Fruit fly (Drosophila melanogaster) whole organism: ENCODE measurements around the gene Hsp60B.

Experiments
- Dll ChIP-seq: fragments of >200 bp; optimal IDR thresholded peaks from 2 replicates; lab custom pipeline; 2017
- EcR ChIP-seq, 2 experiments: fragments of >200 bp; optimal IDR thresholded peaks; 2 replicates each; lab custom pipeline; 2017; ENCODE audit warnings: missing biosample characterization in 2 of 2, missing genetic modification characterization in 2 of 2, missing genetic modification reagents in 2 of 2
- pan ChIP-seq: fragments of >200 bp; optimal IDR thresholded peaks from 2 replicates; lab custom pipeline; 2017
- psq ChIP-seq: fragments of >200 bp; optimal IDR thresholded peaks from 2 replicates; lab custom pipeline; 2017
- usp ChIP-seq: fragments of >200 bp; optimal IDR thresholded peaks from 2 replicates; lab custom pipeline; 2017; ENCODE audit warnings: missing biosample characterization, missing genetic modification characterization, mixed read lengths

DNA sequence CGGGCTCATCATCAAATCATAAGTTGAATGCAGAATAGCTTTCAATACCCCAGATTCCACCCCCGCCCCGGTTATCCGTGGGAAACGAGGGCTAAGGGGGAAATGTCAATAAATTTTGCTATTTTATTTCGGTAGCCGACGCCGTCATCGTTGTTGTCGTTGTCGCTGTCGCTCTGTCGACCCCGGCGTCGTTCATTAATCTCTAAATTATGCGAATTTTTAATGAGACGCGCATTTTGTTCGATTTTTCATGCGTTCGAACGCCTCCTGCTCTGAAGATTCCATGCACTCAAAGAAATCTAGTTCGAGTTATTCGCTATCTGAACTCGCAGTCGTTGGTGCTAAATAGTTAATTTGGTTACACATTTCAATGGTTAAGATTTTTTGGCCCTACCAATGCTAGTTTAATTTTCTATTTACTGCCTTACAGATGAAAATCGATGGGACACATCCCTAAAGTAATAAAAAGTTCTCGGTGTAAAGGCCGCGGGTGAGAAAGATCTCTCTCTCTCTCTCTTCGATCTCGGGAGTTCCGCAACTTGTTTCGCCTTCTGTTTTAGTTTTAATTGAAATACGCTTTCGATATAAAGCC lies 9.8 kb upstream of the Hsp60B start:
- no peak for TF ChIP-seq EcR (GFP tag; optimal IDR thresholded peaks at IDR 0.05; lab: Kevin White, UChicago)
- TF ChIP-seq psq (lab: Kevin White, UChicago): no peak
- TF ChIP-seq Dll (lab: Kevin White, UChicago): no peak
- TF ChIP-seq usp (GFP tag; lab: Kevin White, UChicago): no peak
- TF ChIP-seq pan: no peak
